Fruit fly (Drosophila melanogaster) whole organism, embryonic: Measurements from ENCODE around the gene Fer3.
A peak's percentile ranks its signal among the peaks of the same experiment; 100 is the strongest.

Experiments
- Atf3 ChIP-seq: fragments of 200-800 bp; sonication (Bioruptor generic); optimal IDR thresholded peaks from 3 replicates; lab custom pipeline; 2016; ENCODE audit warnings: missing biosample characterization, missing genetic modification characterization
- C15 ChIP-seq: fragments of 200-800 bp; sonication (Bioruptor generic); IDR thresholded peaks from 3 replicates; pipeline ENCODE4 v1.3.6; 2022; ENCODE audit warnings: missing biosample characterization, missing genetic modification characterization
- CG10462 ChIP-seq: fragments of 200-800 bp; sonication (Bioruptor generic); optimal IDR thresholded peaks from 2 replicates; lab custom pipeline; 2016; ENCODE audit warnings: missing biosample characterization, missing genetic modification characterization
- CG11398 ChIP-seq: fragments of 200-800 bp; sonication (Bioruptor generic); optimal IDR thresholded peaks from 2 replicates; lab custom pipeline; 2016; ENCODE audit warnings: missing biosample characterization, missing genetic modification characterization
- CG11723 ChIP-seq: fragments of 200-800 bp; sonication (Bioruptor generic); optimal IDR thresholded peaks from 2 replicates; lab custom pipeline; 2017; ENCODE audit warnings: missing biosample characterization, mild to moderate bottlenecking, missing genetic modification characterization
- CG13775 ChIP-seq: fragments of 200-800 bp; sonication (Bioruptor generic); optimal IDR thresholded peaks from 3 replicates; lab custom pipeline; 2017; ENCODE audit warnings: missing biosample characterization, mild to moderate bottlenecking, missing genetic modification characterization
- CG15514 ChIP-seq: fragments of 200-800 bp; sonication (Bioruptor generic); optimal IDR thresholded peaks from 3 replicates; lab custom pipeline; 2017; ENCODE audit warnings: missing biosample characterization, missing genetic modification characterization, mild to moderate bottlenecking, moderate library complexity, missing genetic modification reagents
- CG1603 ChIP-seq: fragments of 200-800 bp; sonication (Bioruptor generic); optimal IDR thresholded peaks from 2 replicates; lab custom pipeline; 2019; ENCODE audit warnings: missing biosample characterization, mild to moderate bottlenecking, missing genetic modification characterization, moderate library complexity
- CG2199 ChIP-seq: fragments of 200-800 bp; sonication (Bioruptor generic); IDR thresholded peaks from 3 replicates; pipeline ENCODE4 v1.3.6; 2022; ENCODE audit warnings: missing biosample characterization, missing genetic modification characterization
- CG2202 ChIP-seq: fragments of 200-800 bp; sonication (Bioruptor generic); optimal IDR thresholded peaks from 2 replicates; lab custom pipeline; 2018; ENCODE audit warnings: missing biosample characterization, mild to moderate bottlenecking, missing genetic modification characterization
- CG3163 ChIP-seq: fragments of 200-800 bp; sonication (Bioruptor generic); optimal IDR thresholded peaks from 3 replicates; lab custom pipeline; 2016; ENCODE audit warnings: missing biosample characterization, missing genetic modification characterization
- CG3281 ChIP-seq: fragments of 200-800 bp; sonication (Bioruptor generic); optimal IDR thresholded peaks from 3 replicates; lab custom pipeline; 2017; ENCODE audit warnings: missing biosample characterization, mild to moderate bottlenecking, missing genetic modification characterization
- CG3995 ChIP-seq: fragments of 200-800 bp; sonication (Bioruptor generic); optimal IDR thresholded peaks from 3 replicates; lab custom pipeline; 2016; ENCODE audit warnings: missing biosample characterization, missing genetic modification characterization
- CG42726 ChIP-seq: fragments of 200-800 bp; sonication (Bioruptor generic); IDR thresholded peaks from 2 replicates; pipeline ENCODE4 v1.3.6; 2022; ENCODE audit warnings: missing biosample characterization, missing genetic modification characterization; ENCODE audit not compliant: partially characterized antibody
- CG6254 ChIP-seq: fragments of 200-800 bp; sonication (Bioruptor generic); optimal IDR thresholded peaks from 3 replicates; lab custom pipeline; 2017; ENCODE audit warnings: mild to moderate bottlenecking, missing biosample characterization, missing genetic modification reagents, missing genetic modification characterization
- CG7963 ChIP-seq: fragments of 200-800 bp; sonication (Bioruptor generic); IDR thresholded peaks from 3 replicates; pipeline ENCODE4 v1.3.6; 2022; ENCODE audit warnings: missing biosample characterization, missing genetic modification characterization; ENCODE audit not compliant: partially characterized antibody
- CG9215 ChIP-seq: fragments of 200-800 bp; sonication (Bioruptor generic); IDR thresholded peaks from 2 replicates; pipeline ENCODE4 v1.3.6; 2022; ENCODE audit warnings: missing biosample characterization, missing genetic modification characterization
- CG9797 ChIP-seq: fragments of 200-800 bp; sonication (Bioruptor generic); optimal IDR thresholded peaks from 3 replicates; lab custom pipeline; 2018; ENCODE audit warnings: missing biosample characterization, mild to moderate bottlenecking, missing genetic modification characterization
- CG9817 ChIP-seq: fragments of 200-800 bp; sonication (Bioruptor generic); optimal IDR thresholded peaks from 2 replicates; lab custom pipeline; 2018; ENCODE audit warnings: missing biosample characterization, mild to moderate bottlenecking, missing genetic modification characterization, moderate library complexity
- CHES-1-like ChIP-seq: fragments of 200-800 bp; sonication (Bioruptor generic); optimal IDR thresholded peaks from 2 replicates; lab custom pipeline; 2016; ENCODE audit warnings: missing biosample characterization, missing genetic modification characterization
- CkIIα-i1 ChIP-seq: fragments of 200-800 bp; sonication (Bioruptor generic); IDR thresholded peaks from 2 replicates; pipeline ENCODE4 v1.3.6; 2022; ENCODE audit warnings: missing biosample characterization, missing genetic modification characterization
- D ChIP-seq, 2 experiments: fragments of 200-800 bp in 1 of 2; fragments of >200 bp in 1 of 2; sonication (Bioruptor generic) in 1 of 2; optimal IDR thresholded peaks; 2 replicates in 1 of 2; 3 replicates in 1 of 2; lab custom pipeline; 2017; ENCODE audit warnings: mild to moderate bottlenecking in 1 of 2, missing biosample characterization in 1 of 2, missing genetic modification characterization in 1 of 2, missing genetic modification reagents in 1 of 2
- Dfd ChIP-seq, 2 experiments: fragments of >200 bp; optimal IDR thresholded peaks; 2 replicates each; lab custom pipeline; 2017; ENCODE audit warnings: missing biosample characterization in 2 of 2, missing genetic modification characterization in 2 of 2
- Dip2 ChIP-seq: fragments of 200-800 bp; sonication (Bioruptor generic); IDR thresholded peaks from 2 replicates; pipeline ENCODE4 v1.3.6; 2022; ENCODE audit warnings: missing biosample characterization, missing genetic modification characterization
- E2f1 ChIP-seq: fragments of 200-800 bp; sonication (Bioruptor generic); IDR thresholded peaks from 2 replicates; pipeline ENCODE4 v1.3.6; 2022; ENCODE audit warnings: missing biosample characterization, missing genetic modification characterization
- Eip74EF ChIP-seq, 2 experiments: fragments of 200-800 bp in 1 of 2; fragments of >200 bp in 1 of 2; sonication (Bioruptor generic) in 1 of 2; optimal IDR thresholded peaks; 2 replicates each; lab custom pipeline; 2017 to 2019; ENCODE audit warnings: missing biosample characterization in 2 of 2, missing genetic modification characterization in 2 of 2, mild to moderate bottlenecking in 1 of 2, moderate library complexity in 1 of 2
- Gug ChIP-seq: fragments of 200-800 bp; sonication (Bioruptor generic); IDR thresholded peaks from 4 replicates; pipeline ENCODE4 v1.3.6; 2022; ENCODE audit warnings: missing biosample characterization, missing genetic modification characterization
- Med ChIP-seq: fragments of 200-800 bp; sonication (Bioruptor generic); peaks from one replicate; lab custom pipeline; 2016; ENCODE audit warnings: missing biosample characterization, missing genetic modification characterization, mild to moderate bottlenecking, inconsistent platforms, moderate library complexity
- NC2α ChIP-seq: fragments of 200-800 bp; sonication (Bioruptor generic); optimal IDR thresholded peaks from 2 replicates; lab custom pipeline; 2016; ENCODE audit warnings: missing biosample characterization, missing genetic modification characterization
- Scr ChIP-seq: fragments of 200-800 bp; sonication (Bioruptor generic); IDR thresholded peaks from 2 replicates; pipeline ENCODE4 v1.3.6; 2022; ENCODE audit warnings: missing biosample characterization, missing genetic modification characterization; ENCODE audit not compliant: partially characterized antibody
- Vsx1 ChIP-seq: fragments of 200-800 bp; sonication (Bioruptor generic); optimal IDR thresholded peaks from 2 replicates; lab custom pipeline; 2017; ENCODE audit warnings: missing biosample characterization, mild to moderate bottlenecking, missing genetic modification characterization, missing genetic modification reagents
- ab ChIP-seq: fragments of 200-800 bp; sonication (Bioruptor generic); optimal IDR thresholded peaks from 2 replicates; lab custom pipeline; 2016; ENCODE audit warnings: missing biosample characterization, missing genetic modification characterization
- bcd ChIP-seq: fragments of 200-800 bp; sonication (Bioruptor generic); optimal IDR thresholded peaks from 2 replicates; lab custom pipeline; 2017; ENCODE audit warnings: missing biosample characterization, mild to moderate bottlenecking, missing genetic modification characterization
- caup ChIP-seq: fragments of 200-800 bp; sonication (Bioruptor generic); optimal IDR thresholded peaks from 3 replicates; lab custom pipeline; 2017; ENCODE audit warnings: missing biosample characterization, mild to moderate bottlenecking, missing genetic modification characterization, moderate library complexity; ENCODE audit not compliant: severe bottlenecking
- cg ChIP-seq: fragments of 200-800 bp; sonication (Bioruptor generic); optimal IDR thresholded peaks from 3 replicates; lab custom pipeline; 2019; ENCODE audit warnings: missing biosample characterization, mild to moderate bottlenecking, missing genetic modification characterization, moderate library complexity
- dmrt99B ChIP-seq: fragments of 200-800 bp; sonication (Bioruptor generic); optimal IDR thresholded peaks from 2 replicates; lab custom pipeline; 2018; ENCODE audit warnings: missing biosample characterization, mild to moderate bottlenecking, missing genetic modification characterization, moderate library complexity
- fd96Cb ChIP-seq: fragments of 200-800 bp; sonication (Bioruptor generic); optimal IDR thresholded peaks from 2 replicates; lab custom pipeline; 2018; ENCODE audit warnings: missing biosample characterization, mild to moderate bottlenecking, missing genetic modification characterization, moderate library complexity
- fru ChIP-seq: fragments of >200 bp; optimal IDR thresholded peaks from 2 replicates; lab custom pipeline; 2017
- inv ChIP-seq: fragments of 200-800 bp; sonication (Bioruptor generic); IDR thresholded peaks from 2 replicates; pipeline ENCODE4 v1.3.6; 2022; ENCODE audit warnings: missing biosample characterization, missing genetic modification characterization; ENCODE audit not compliant: partially characterized antibody
- jumu ChIP-seq: fragments of 200-800 bp; sonication (Bioruptor generic); optimal IDR thresholded peaks from 3 replicates; lab custom pipeline; 2016; ENCODE audit warnings: missing biosample characterization, missing genetic modification characterization
- kah ChIP-seq: fragments of 200-800 bp; sonication (Bioruptor generic); optimal IDR thresholded peaks from 2 replicates; lab custom pipeline; 2018; ENCODE audit warnings: missing biosample characterization, mild to moderate bottlenecking, missing genetic modification characterization
- kay ChIP-seq: fragments of 200-800 bp; sonication (Bioruptor generic); optimal IDR thresholded peaks from 2 replicates; lab custom pipeline; 2016; ENCODE audit warnings: missing biosample characterization, missing genetic modification characterization
- lab ChIP-seq: fragments of 200-800 bp; sonication (Bioruptor generic); optimal IDR thresholded peaks from 3 replicates; lab custom pipeline; 2017; ENCODE audit warnings: missing biosample characterization, missing genetic modification characterization, mild to moderate bottlenecking, moderate library complexity, missing genetic modification reagents
- lilli ChIP-seq: fragments of 200-800 bp; sonication (Bioruptor generic); optimal IDR thresholded peaks from 3 replicates; lab custom pipeline; 2016; ENCODE audit warnings: missing biosample characterization, missing genetic modification characterization
- nmo ChIP-seq: fragments of 200-800 bp; sonication (Bioruptor generic); optimal IDR thresholded peaks from 2 replicates; lab custom pipeline; 2018; ENCODE audit warnings: missing biosample characterization, mild to moderate bottlenecking, missing genetic modification characterization, moderate library complexity
- pan ChIP-seq, 4 experiments: fragments of >200 bp in 3 of 4; fragments of 200-800 bp in 1 of 4; sonication (Bioruptor generic) in 1 of 4; optimal IDR thresholded peaks in 3 of 4; IDR thresholded peaks in 1 of 4; 2 replicates each; pipeline versions ENCODE4 v1.3.6 to Lab custom; 2017 to 2022; ENCODE audit warnings: missing biosample characterization in 2 of 4, missing genetic modification characterization in 2 of 4, mixed read lengths in 1 of 4
- so ChIP-seq: fragments of 200-800 bp; sonication (Bioruptor generic); IDR thresholded peaks from 3 replicates; pipeline ENCODE4 v1.3.6; 2022; ENCODE audit warnings: missing biosample characterization, missing genetic modification characterization
- toy ChIP-seq: fragments of 200-800 bp; sonication (Bioruptor generic); IDR thresholded peaks from 2 replicates; pipeline ENCODE4 v1.3.6; 2022; ENCODE audit warnings: missing biosample characterization, missing genetic modification characterization
- zfh1 ChIP-seq: fragments of 200-800 bp; sonication (Bioruptor generic); IDR thresholded peaks from 3 replicates; pipeline ENCODE4 v1.3.6; 2022; ENCODE audit warnings: missing biosample characterization, missing genetic modification characterization
- zfh2 ChIP-seq: fragments of 200-800 bp; sonication (Bioruptor generic); optimal IDR thresholded peaks from 2 replicates; lab custom pipeline; 2016; ENCODE audit warnings: missing biosample characterization, missing genetic modification characterization

Fer3 gene

DNA sequence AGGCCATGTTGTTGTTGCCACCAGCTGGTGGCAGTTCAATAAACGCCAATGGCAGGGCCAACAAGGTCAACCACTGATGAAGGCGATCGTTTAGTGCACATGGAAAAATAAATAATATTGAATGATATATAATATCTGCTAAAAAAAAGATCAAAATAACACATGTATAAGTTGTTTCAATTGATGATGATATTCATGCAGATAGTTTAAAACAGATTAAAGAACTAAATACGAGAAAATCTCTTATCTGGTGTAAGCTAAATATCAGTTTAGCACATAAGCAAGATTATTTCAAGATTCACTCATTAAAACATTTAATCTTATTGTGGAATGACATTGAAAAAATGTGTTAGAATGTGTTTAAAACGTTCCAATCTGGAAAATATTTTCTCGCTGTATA is 30.7 kb downstream of the Fer3 start (continued):
- no peak for TF ChIP-seq caup
- TF ChIP-seq lab (GFP tag; lab: Kevin White, UChicago) = peak; percentile 48
- no peak for TF ChIP-seq CG2202 (tag; lab: Kevin White, UChicago)
- TF ChIP-seq kay (GFP tag; lab: Kevin White, UChicago) = no peak
- no peak for TF ChIP-seq ab
- no peak for TF ChIP-seq CkIIα-i1
- no peak for TF ChIP-seq CG7963 (GFP tag; lab: Robert Waterston, UW)
- no peak for TF ChIP-seq CG9797 (GFP tag; lab: Kevin White, UChicago)
- TF ChIP-seq CG2199 (GFP tag; lab: Robert Waterston, UW) = no peak
- TF ChIP-seq CG3163 (GFP tag; lab: Kevin White, UChicago) = no peak
- no peak for TF ChIP-seq CG6254 (GFP tag; lab: Kevin White, UChicago)
- TF ChIP-seq Atf3 (GFP tag; lab: Kevin White, UChicago) = no peak
- TF ChIP-seq Dfd (GFP tag; optimal IDR thresholded peaks at IDR 0.05; lab: Kevin White, UChicago) = no peak
- TF ChIP-seq dmrt99B (tag; lab: Kevin White, UChicago) = peak; percentile 82
- TF ChIP-seq fd96Cb (tag; lab: Kevin White, UChicago) = peak; percentile 56
- TF ChIP-seq lilli (GFP tag; lab: Kevin White, UChicago) = no peak
- TF ChIP-seq inv (GFP tag; lab: Robert Waterston, UW) = no peak
- no peak for TF ChIP-seq C15 (GFP tag; lab: Robert Waterston, UW)
- no peak for TF ChIP-seq Scr (GFP tag; lab: Robert Waterston, UW)
- TF ChIP-seq CG1603 (tag; lab: Kevin White, UChicago) = peak; percentile 12
- TF ChIP-seq CG11398 (GFP tag; lab: Kevin White, UChicago) = no peak
- TF ChIP-seq D (optimal IDR thresholded peaks at IDR 0.05; lab: Kevin White, UChicago) = no peak
- peak; percentile 1 for TF ChIP-seq D (GFP tag; optimal IDR thresholded peaks at IDR 0.05; lab: Kevin White, UChicago)
- no peak for TF ChIP-seq Gug (GFP tag; lab: Robert Waterston, UW)
- TF ChIP-seq Eip74EF (GFP tag; optimal IDR thresholded peaks at IDR 0.05; lab: Kevin White, UChicago) = peak in 1 of 2 experiments; percentile 65
- no peak for TF ChIP-seq Vsx1
- no peak for TF ChIP-seq CG10462 (GFP tag; lab: Kevin White, UChicago)
- no peak for TF ChIP-seq CG9817 (tag; lab: Kevin White, UChicago)
- TF ChIP-seq toy (GFP tag; lab: Robert Waterston, UW) = no peak
- no peak for TF ChIP-seq jumu (GFP tag; lab: Kevin White, UChicago)
- no peak for TF ChIP-seq zfh2 (GFP tag; lab: Kevin White, UChicago)
- no peak for TF ChIP-seq CG9215 (GFP tag; lab: Robert Waterston, UW)
- no peak for TF ChIP-seq CHES-1-like
- peak; percentile 8 for TF ChIP-seq kah (GFP tag; lab: Kevin White, UChicago)
- TF ChIP-seq CG15514 (GFP tag; lab: Kevin White, UChicago) = no peak
- no peak for TF ChIP-seq Dip2 (GFP tag; lab: Robert Waterston, UW)
- TF ChIP-seq nmo (GFP tag; lab: Kevin White, UChicago) = peak; percentile 63
- no peak for TF ChIP-seq CG13775 (GFP tag; lab: Kevin White, UChicago)
- TF ChIP-seq cg (GFP tag; lab: Kevin White, UChicago) = no peak
- no peak for TF ChIP-seq zfh1
- no peak for TF ChIP-seq pan (optimal IDR thresholded peaks at IDR 0.05; lab: Kevin White, UChicago)
- peak in 1 of 2 experiments; percentile 50 for TF ChIP-seq pan (GFP tag; optimal IDR thresholded peaks at IDR 0.05 in 1 of 2, IDR thresholded peaks at IDR 0.05 in 1 of 2)
- no peak for TF ChIP-seq Med (GFP tag; lab: Kevin White, UChicago)
- TF ChIP-seq E2f1 (GFP tag; lab: Robert Waterston, UW) = no peak
- no peak for TF ChIP-seq NC2α (GFP tag; lab: Kevin White, UChicago)
- no peak for TF ChIP-seq CG42726 (GFP tag; lab: Robert Waterston, UW)
- no peak for TF ChIP-seq fru
- TF ChIP-seq so (GFP tag; lab: Robert Waterston, UW) = no peak
- peak; percentile 7 for TF ChIP-seq bcd (GFP tag; lab: Kevin White, UChicago)
- TF ChIP-seq CG3281 = no peak
- no peak for TF ChIP-seq CG3995
- peak; percentile 14 for TF ChIP-seq CG11723 (GFP tag; lab: Kevin White, UChicago)
